Fruit fly (Drosophila melanogaster): ENCODE data around the gene CG44085.

dm6 chr2L:13244759-13245308 is 16.0 kb upstream of the CG44085 start:
- no peak for TF ChIP-seq EcR (GFP tag; optimal IDR thresholded peaks at IDR 0.05)
- no peak for TF ChIP-seq CG8301 (tag; optimal IDR thresholded peaks at IDR 0.05)
- TF ChIP-seq CG32121 (GFP tag; IDR thresholded peaks at IDR 0.05), result no peak
- no peak for TF ChIP-seq CG34367 (tag; optimal IDR thresholded peaks at IDR 0.05)
- TF ChIP-seq CG10348 (GFP tag; IDR thresholded peaks at IDR 0.05), result no peak
- no peak for TF ChIP-seq CG14655 (GFP tag; optimal IDR thresholded peaks at IDR 0.05)
- TF ChIP-seq rn (GFP tag; IDR thresholded peaks at IDR 0.05), result no peak
- TF ChIP-seq Pif1B (GFP tag; optimal IDR thresholded peaks at IDR 0.05), result no peak
- no peak for TF ChIP-seq D1 (tag; optimal IDR thresholded peaks at IDR 0.05)
- no peak for TF ChIP-seq CG8159 (tag; optimal IDR thresholded peaks at IDR 0.05)
